Worm (Caenorhabditis elegans): ENCODE measurements around the gene C52D10.3.

The C52D10.3 gene

DNA sequence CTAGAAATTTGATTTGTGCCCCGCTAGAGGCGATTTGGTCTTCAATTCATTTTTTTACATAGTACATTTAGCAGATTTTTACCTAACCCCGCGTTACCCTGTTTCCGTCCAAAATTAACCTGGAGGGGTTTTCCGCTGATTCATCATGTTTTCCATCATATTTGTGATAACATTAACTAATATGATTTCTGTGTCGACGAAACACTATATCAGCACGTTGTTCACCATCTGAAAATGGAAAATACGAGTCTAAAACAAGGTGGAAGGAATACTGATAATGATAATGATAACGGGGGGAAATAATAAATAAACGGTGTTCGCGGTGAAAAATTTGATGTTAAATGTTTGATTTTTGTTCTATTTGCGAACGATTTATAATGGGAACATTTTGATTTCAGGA lies 4.5 kb upstream of the C52D10.3 start (continued):
- no peak for TF ChIP-seq set-16 (GFP tag; IDR thresholded peaks at IDR 0.05)

DNA sequence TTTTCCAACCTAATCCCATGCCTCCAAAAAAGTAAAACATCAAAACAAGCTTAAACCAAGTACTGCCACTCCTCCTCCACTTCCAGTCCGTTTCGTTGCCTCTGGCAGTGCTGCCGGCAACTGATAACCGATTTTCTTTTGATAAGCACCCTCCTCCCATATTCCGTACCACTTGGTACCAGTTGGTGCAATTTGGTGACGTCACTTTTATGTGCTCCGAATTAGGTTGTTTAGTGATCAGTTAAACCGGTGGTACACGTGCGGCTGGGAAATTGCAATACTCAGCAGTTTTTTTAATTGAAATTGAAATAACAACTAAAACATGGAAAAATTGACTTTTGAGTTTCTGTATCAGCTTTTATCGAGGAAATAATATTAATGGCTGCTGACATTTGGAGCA lies 2.2 kb upstream of the C52D10.3 start:
- peak; percentile 29 for TF ChIP-seq mes-2 (tag; optimal IDR thresholded peaks at IDR 0.05; ENCODE audit: poor library complexity, severe bottlenecking)
- TF ChIP-seq dve-1 (tag; optimal IDR thresholded peaks at IDR 0.05; ENCODE audit: insufficient read depth), result peak; percentile 95
- TF ChIP-seq daf-19 (GFP tag; conservative IDR thresholded peaks at IDR 0.05), result no peak
- no peak for TF ChIP-seq lin-15B (tag; optimal IDR thresholded peaks at IDR 0.05)
- peak; percentile 51 for TF ChIP-seq mep-1 (tag; optimal IDR thresholded peaks at IDR 0.05)
- TF ChIP-seq tag-97 (GFP tag; IDR thresholded peaks at IDR 0.05), result no peak
- peak; percentile 73; the same call in 1 of the 2 replicates for TF ChIP-seq nhr-42 (GFP tag; IDR thresholded peaks at IDR 0.05)
- TF ChIP-seq tra-1 (GFP tag; IDR thresholded peaks at IDR 0.05), result no peak
- TF ChIP-seq aly-2 (tag; optimal IDR thresholded peaks at IDR 0.05), result no peak
- no peak for TF ChIP-seq set-16 (GFP tag; IDR thresholded peaks at IDR 0.05)
- TF ChIP-seq spr-3 (GFP tag; optimal IDR thresholded peaks at IDR 0.05), result no peak
- no peak for TF ChIP-seq arid-1 (GFP tag; conservative IDR thresholded peaks at IDR 0.05)
- TF ChIP-seq Y48G9A.11 (GFP tag; IDR thresholded peaks at IDR 0.05), result no peak
- TF ChIP-seq F37D6.2 (tag; optimal IDR thresholded peaks at IDR 0.05), result no peak
- TF ChIP-seq madf-5 (GFP tag; IDR thresholded peaks at IDR 0.05), result no peak
- TF ChIP-seq T26A8.4 (GFP tag; IDR thresholded peaks at IDR 0.05), result no peak
- TF ChIP-seq mxl-3 (GFP tag; optimal IDR thresholded peaks at IDR 0.05), result peak; percentile 74
- TF ChIP-seq lin-29 (GFP tag; IDR thresholded peaks at IDR 0.05), result no peak
- TF ChIP-seq duxl-1 (tag; optimal IDR thresholded peaks at IDR 0.05; ENCODE audit: poor library complexity), result no peak
- no peak for TF ChIP-seq ceh-62 (tag; optimal IDR thresholded peaks at IDR 0.05)
- no peak for TF ChIP-seq aha-1 (tag)
- TF ChIP-seq hif-1 (tag; optimal IDR thresholded peaks at IDR 0.05), result no peak
- no peak for TF ChIP-seq D1046.2 (GFP tag; IDR thresholded peaks at IDR 0.05)
- TF ChIP-seq snpc-4 (tag; optimal IDR thresholded peaks at IDR 0.05), result no peak
- no peak for TF ChIP-seq unc-39 (tag; optimal IDR thresholded peaks at IDR 0.05)
- TF ChIP-seq daf-12 (tag; optimal IDR thresholded peaks at IDR 0.05), result no peak
- TF ChIP-seq hlh-30 (tag; optimal IDR thresholded peaks at IDR 0.05; ENCODE audit: insufficient read depth), result peak; percentile 40
- peak; percentile 88 for TF ChIP-seq pqm-1 (tag; optimal IDR thresholded peaks at IDR 0.05)
- TF ChIP-seq jun-1 (tag; optimal IDR thresholded peaks at IDR 0.05), result no peak
- TF ChIP-seq fkh-10 (GFP tag; optimal IDR thresholded peaks at IDR 0.05), result no peak
- TF ChIP-seq pha-4 (GFP tag; IDR thresholded peaks at IDR 0.05), result no peak
- no peak for TF ChIP-seq pha-4 (tag; optimal IDR thresholded peaks at IDR 0.05)
- no peak for TF ChIP-seq egl-43 (GFP tag; IDR thresholded peaks at IDR 0.05)
- TF ChIP-seq madf-9 (GFP tag; conservative IDR thresholded peaks at IDR 0.05), result no peak
- TF ChIP-seq hmg-1.1 (GFP tag; IDR thresholded peaks at IDR 0.05), result no peak
- no peak for TF ChIP-seq F10B5.3 (tag; optimal IDR thresholded peaks at IDR 0.05)
- no peak for TF ChIP-seq lir-3 (tag; optimal IDR thresholded peaks at IDR 0.05)
- TF ChIP-seq fos-1 (tag; optimal IDR thresholded peaks at IDR 0.05), result no peak
- TF ChIP-seq ama-1 (optimal IDR thresholded peaks at IDR 0.05), result no peak
- TF ChIP-seq lsy-2 (tag; optimal IDR thresholded peaks at IDR 0.05), result peak in 1 of 2 experiments; percentile 37
- no peak for TF ChIP-seq dmd-9 (GFP tag; IDR thresholded peaks at IDR 0.05)
- TF ChIP-seq daf-8 (GFP tag; IDR thresholded peaks at IDR 0.05), result no peak
- peak; percentile 58 for TF ChIP-seq nhr-28 (tag; optimal IDR thresholded peaks at IDR 0.05)
- TF ChIP-seq nhr-25 (tag; optimal IDR thresholded peaks at IDR 0.05; ENCODE audit: borderline replicate concordance, insufficient read depth), result no peak
- peak; percentile 95 for TF ChIP-seq hlh-11 (tag; optimal IDR thresholded peaks at IDR 0.05)
- TF ChIP-seq ceh-82 (tag; optimal IDR thresholded peaks at IDR 0.05), result no peak
- TF ChIP-seq rbr-2 (tag; optimal IDR thresholded peaks at IDR 0.05), result no peak
- no peak for TF ChIP-seq daf-16 (GFP tag; optimal IDR thresholded peaks at IDR 0.05)
- TF ChIP-seq daf-16 (tag; optimal IDR thresholded peaks at IDR 0.05), result peak; percentile 97
- no peak for TF ChIP-seq zag-1 (tag; optimal IDR thresholded peaks at IDR 0.05)
- TF ChIP-seq ceh-28 (tag; optimal IDR thresholded peaks at IDR 0.05), result no peak

Data from whole organism, L4 larva.